Worm (Caenorhabditis elegans): ENCODE results near the gene F36F12.2.
A peak's percentile ranks its signal among the peaks of the same experiment; 100 is the strongest.

Gene F36F12.2

DNA sequence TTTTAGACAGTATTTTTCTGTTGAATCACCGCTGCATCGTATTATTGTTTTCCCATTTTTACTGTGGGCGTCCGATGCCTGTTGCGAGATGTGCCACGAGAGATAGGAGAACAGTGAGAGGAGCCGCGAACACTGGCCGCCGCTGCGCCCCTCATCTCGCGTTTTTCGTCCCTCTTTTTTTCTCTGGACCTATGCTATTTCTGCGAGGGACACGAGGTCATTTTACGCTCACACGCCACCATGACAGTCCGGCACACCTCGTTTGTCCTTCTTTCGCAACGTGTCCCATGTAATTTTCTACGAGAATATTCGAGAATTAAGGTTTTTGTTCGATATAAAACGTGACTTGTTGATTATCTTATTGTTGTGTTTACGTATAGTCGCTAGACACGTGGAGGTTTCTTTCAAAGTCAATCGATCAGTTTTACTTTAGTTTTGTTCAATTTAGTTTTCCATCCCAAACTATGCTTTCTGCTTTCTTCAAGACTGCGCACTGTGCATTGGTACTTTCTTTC, 27.1 kb downstream of the F36F12.2 start, which contains the start of gene lbp-9 (continued):
- TF ChIP-seq die-1 (tag; optimal IDR thresholded peaks at IDR 0.05) (no peak), ztf-22 (GFP tag; optimal IDR thresholded peaks at IDR 0.05) (no peak), sdz-38 (tag; optimal IDR thresholded peaks at IDR 0.05) (no peak), lsl-1 (GFP tag; optimal IDR thresholded peaks at IDR 0.05) (no peak), Y56A3A.18 (GFP tag; IDR thresholded peaks at IDR 0.05) (no peak), F52B5.7 (tag; optimal IDR thresholded peaks at IDR 0.05) (no peak), nhr-80 (tag; optimal IDR thresholded peaks at IDR 0.05) (no peak), F39B2.1 (GFP tag; IDR thresholded peaks at IDR 0.05) (no peak), F57A8.1 (GFP tag; optimal IDR thresholded peaks at IDR 0.05) (no peak), nhr-90 (tag; optimal IDR thresholded peaks at IDR 0.05) (no peak), let-607 (tag; optimal IDR thresholded peaks at IDR 0.05) (peak in 1 of 2 experiments; percentile 30), Y95B8A.8 (GFP tag; IDR thresholded peaks at IDR 0.05) (peak; percentile 42; the same call in 1 of the 2 replicates), Y67H2A.10 (GFP tag; conservative IDR thresholded peaks at IDR 0.05) (no peak), cebp-1 (GFP tag; IDR thresholded peaks at IDR 0.05) (peak; percentile 67), cebp-1 (tag; optimal IDR thresholded peaks at IDR 0.05) (peak; percentile 96), atf-7 (tag; optimal IDR thresholded peaks at IDR 0.05) (no peak), ceh-79 (tag; optimal IDR thresholded peaks at IDR 0.05) (no peak), lsy-27 (tag; optimal IDR thresholded peaks at IDR 0.05; ENCODE audit: borderline replicate concordance, insufficient read depth) (no peak), bed-1 (GFP tag; IDR thresholded peaks at IDR 0.05) (no peak), gei-17 (GFP tag; optimal IDR thresholded peaks at IDR 0.05) (peak; percentile 1), B0261.1 (tag; optimal IDR thresholded peaks at IDR 0.05) (no peak), egrh-3 (GFP tag; IDR thresholded peaks at IDR 0.05) (peak; percentile 41), bed-2 (GFP tag; IDR thresholded peaks at IDR 0.05) (no peak), nhr-27 (tag; optimal IDR thresholded peaks at IDR 0.05) (no peak), T07F8.4 (tag; optimal IDR thresholded peaks at IDR 0.05) (peak; percentile 60), lag-1 (GFP tag; IDR thresholded peaks at IDR 0.05) (no peak), dox-1 (GFP tag; IDR thresholded peaks at IDR 0.05) (peak; percentile 67; the same call in 1 of the 2 replicates), mes-4 (tag; optimal IDR thresholded peaks at IDR 0.05) (no peak), ceh-58 (GFP tag; IDR thresholded peaks at IDR 0.05) (no peak), let-526 (GFP tag; IDR thresholded peaks at IDR 0.05) (no peak), F33H1.4 (GFP tag; IDR thresholded peaks at IDR 0.05) (no peak), nfya-2 (GFP tag; IDR thresholded peaks at IDR 0.05) (no peak), mel-28 (tag; optimal IDR thresholded peaks at IDR 0.05; ENCODE audit: borderline replicate concordance) (no peak)

ce11 chrV:2067419-2067818, 27.7 kb downstream of the F36F12.2 start:
- TF ChIP-seq ztf-28 (GFP tag; IDR thresholded peaks at IDR 0.05), result no peak
- no peak for TF ChIP-seq B0035.1 (tag; optimal IDR thresholded peaks at IDR 0.05)
- TF ChIP-seq ztf-18 (tag; optimal IDR thresholded peaks at IDR 0.05), result no peak
- TF ChIP-seq unc-130 (GFP tag; optimal IDR thresholded peaks at IDR 0.05), result no peak
- TF ChIP-seq egl-18 (GFP tag; IDR thresholded peaks at IDR 0.05), result no peak
- no peak for TF ChIP-seq ccch-3 (GFP tag; optimal IDR thresholded peaks at IDR 0.05)
- TF ChIP-seq egrh-3 (GFP tag; IDR thresholded peaks at IDR 0.05), result no peak
- TF ChIP-seq madf-3 (GFP tag; IDR thresholded peaks at IDR 0.05), result no peak
- no peak for TF ChIP-seq fkh-3 (tag; optimal IDR thresholded peaks at IDR 0.05)
- TF ChIP-seq F23B12.7 (tag; optimal IDR thresholded peaks at IDR 0.05; ENCODE audit: insufficient read depth), result no peak
- no peak for TF ChIP-seq ets-4 (GFP tag; optimal IDR thresholded peaks at IDR 0.05)
- no peak for TF ChIP-seq K11D2.4 (GFP tag; IDR thresholded peaks at IDR 0.05)
- TF ChIP-seq hsf-1 (GFP tag; IDR thresholded peaks at IDR 0.05), result no peak
- no peak for TF ChIP-seq bed-1 (GFP tag; IDR thresholded peaks at IDR 0.05)
- 0 out of 2 replicates have a peak, but pooled peaks have one; percentile 30 for TF ChIP-seq Y67H2A.10 (GFP tag; conservative IDR thresholded peaks at IDR 0.05)
- no peak for TF ChIP-seq tbx-9 (tag; optimal IDR thresholded peaks at IDR 0.05; ENCODE audit: borderline replicate concordance)
- TF ChIP-seq ztf-6 (GFP tag; IDR thresholded peaks at IDR 0.05), result no peak
- peak; percentile 89 for TF ChIP-seq efl-1 (GFP tag; optimal IDR thresholded peaks at IDR 0.05)
- no peak for TF ChIP-seq nfyb-1 (GFP tag; IDR thresholded peaks at IDR 0.05)
